Worm (Caenorhabditis elegans): ENCODE measurements around the gene W06F12.3.
A peak's percentile ranks its signal among the peaks of the same experiment; 100 is the strongest.

W06F12.3 gene

ce11 chrIII:13755689-13756088 lies 20.9 kb downstream of the W06F12.3 start, which contains the start of gene toca-2 (continued):
- TF ChIP-seq athp-1 (tag; optimal IDR thresholded peaks at IDR 0.05) = no peak
- TF ChIP-seq rpc-1 (optimal IDR thresholded peaks at IDR 0.05) = no peak
- no peak for TF ChIP-seq rpc-1 (tag; optimal IDR thresholded peaks at IDR 0.05)
- no peak for TF ChIP-seq hrde-1 (tag; optimal IDR thresholded peaks at IDR 0.05; ENCODE audit: borderline replicate concordance)
- no peak for TF ChIP-seq nhr-90 (tag; optimal IDR thresholded peaks at IDR 0.05)
- TF ChIP-seq efl-1 (GFP tag; optimal IDR thresholded peaks at IDR 0.05) = peak; percentile 37
- no peak for TF ChIP-seq B0336.3 (GFP tag; IDR thresholded peaks at IDR 0.05)
- TF ChIP-seq ztf-22 (GFP tag; optimal IDR thresholded peaks at IDR 0.05) = no peak
- TF ChIP-seq F23B12.7 (tag; optimal IDR thresholded peaks at IDR 0.05; ENCODE audit: insufficient read depth) = no peak
- TF ChIP-seq F57C9.4 (tag; optimal IDR thresholded peaks at IDR 0.05) = no peak
- no peak for TF ChIP-seq attf-6 (GFP tag; IDR thresholded peaks at IDR 0.05)
- TF ChIP-seq lin-40 (tag; optimal IDR thresholded peaks at IDR 0.05) = no peak
- TF ChIP-seq nfya-1 (tag; optimal IDR thresholded peaks at IDR 0.05; ENCODE audit: borderline replicate concordance, insufficient read depth) = no peak
- TF ChIP-seq tbx-9 (tag; optimal IDR thresholded peaks at IDR 0.05; ENCODE audit: borderline replicate concordance) = no peak
- TF ChIP-seq nhr-120 (GFP tag; IDR thresholded peaks at IDR 0.05) = no peak
- TF ChIP-seq T07F8.4 (tag; optimal IDR thresholded peaks at IDR 0.05) = no peak
- TF ChIP-seq zim-3 (tag; optimal IDR thresholded peaks at IDR 0.05) = no peak
- TF ChIP-seq madf-6 (GFP tag; IDR thresholded peaks at IDR 0.05) = peak; percentile 87
- no peak for TF ChIP-seq bed-1 (GFP tag; IDR thresholded peaks at IDR 0.05)
- no peak for TF ChIP-seq nhr-27 (tag; optimal IDR thresholded peaks at IDR 0.05)
- no peak for TF ChIP-seq unc-62 (GFP tag; optimal IDR thresholded peaks at IDR 0.05)
- TF ChIP-seq nhr-179 (tag; optimal IDR thresholded peaks at IDR 0.05) = no peak
- TF ChIP-seq ztf-28 (GFP tag; IDR thresholded peaks at IDR 0.05) = no peak
- no peak for TF ChIP-seq B0261.1 (tag; optimal IDR thresholded peaks at IDR 0.05)
- TF ChIP-seq ztf-26 (tag; optimal IDR thresholded peaks at IDR 0.05) = no peak
- TF ChIP-seq gei-17 (GFP tag; optimal IDR thresholded peaks at IDR 0.05) = no peak
- TF ChIP-seq nhr-80 (tag; optimal IDR thresholded peaks at IDR 0.05) = no peak
- TF ChIP-seq lsy-27 (tag; optimal IDR thresholded peaks at IDR 0.05; ENCODE audit: borderline replicate concordance, insufficient read depth) = no peak
- TF ChIP-seq dox-1 (GFP tag; IDR thresholded peaks at IDR 0.05) = 0 out of 2 replicates have a peak, but pooled peaks have one; percentile 22
- no peak for TF ChIP-seq ZK185.1 (tag; optimal IDR thresholded peaks at IDR 0.05; ENCODE audit: poor library complexity, severe bottlenecking)
- TF ChIP-seq let-607 (tag; optimal IDR thresholded peaks at IDR 0.05) = no peak
- no peak for TF ChIP-seq F37B4.10 (GFP tag; IDR thresholded peaks at IDR 0.05)
- peak; percentile 73 for TF ChIP-seq D2030.7 (GFP tag; IDR thresholded peaks at IDR 0.05)
- no peak for TF ChIP-seq ztf-18 (tag; optimal IDR thresholded peaks at IDR 0.05)
- TF ChIP-seq madf-8 (GFP tag; conservative IDR thresholded peaks at IDR 0.05) = peak; percentile 64
- TF ChIP-seq xnd-1 (tag; optimal IDR thresholded peaks at IDR 0.05) = peak; percentile 87
- TF ChIP-seq die-1 (tag; optimal IDR thresholded peaks at IDR 0.05) = no peak
- TF ChIP-seq F55B11.4 (tag; optimal IDR thresholded peaks at IDR 0.05; ENCODE audit: borderline replicate concordance, insufficient read depth) = no peak
- peak; percentile 91 for TF ChIP-seq F33H1.4 (GFP tag; IDR thresholded peaks at IDR 0.05)
- no peak for TF ChIP-seq B0019.2 (GFP tag; conservative IDR thresholded peaks at IDR 0.05)
- no peak for TF ChIP-seq ztf-3 (GFP tag; optimal IDR thresholded peaks at IDR 0.05)
- TF ChIP-seq rec-8 (tag; optimal IDR thresholded peaks at IDR 0.05) = no peak
- no peak for TF ChIP-seq F52B5.7 (tag; optimal IDR thresholded peaks at IDR 0.05)
- TF ChIP-seq madf-10 (tag; optimal IDR thresholded peaks at IDR 0.05) = no peak
- no peak for TF ChIP-seq aptf-2 (GFP tag; conservative IDR thresholded peaks at IDR 0.05)
- TF ChIP-seq lag-1 (GFP tag; IDR thresholded peaks at IDR 0.05) = no peak
- TF ChIP-seq hmg-20 (GFP tag; IDR thresholded peaks at IDR 0.05) = no peak
- TF ChIP-seq zfh-2 (GFP tag; conservative IDR thresholded peaks at IDR 0.05) = no peak
- TF ChIP-seq snpc-1.3 (tag; optimal IDR thresholded peaks at IDR 0.05; ENCODE audit: insufficient read depth) = no peak

All from whole organism, young adult.